Worm (Caenorhabditis elegans): ENCODE data around the gene C18G1.8.

DNA sequence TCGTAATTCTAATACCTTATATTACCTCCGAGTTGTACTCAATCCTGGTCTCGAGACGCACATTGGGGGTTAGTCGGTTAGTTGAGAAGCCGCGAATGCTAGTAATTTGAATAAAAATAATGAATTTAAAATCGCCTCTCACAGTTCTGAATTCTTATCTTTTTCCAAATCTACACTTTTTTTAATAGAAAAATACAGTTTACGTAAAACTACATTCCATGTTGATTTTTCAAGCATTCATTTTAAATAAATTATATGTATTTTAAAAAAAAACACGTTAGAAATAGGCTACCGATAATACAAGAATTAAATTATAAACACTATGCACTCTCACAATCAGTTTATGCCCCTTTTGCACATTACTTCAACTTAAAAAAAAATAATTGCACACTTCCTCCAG lies 3.2 kb upstream of the C18G1.8 start, which contains the start of gene C18G1.9:
- no peak for TF ChIP-seq nhr-6 (tag; optimal IDR thresholded peaks at IDR 0.05)
- no peak for TF ChIP-seq unc-55 (GFP tag; optimal IDR thresholded peaks at IDR 0.05)
- no peak for TF ChIP-seq ZK546.5 (tag; optimal IDR thresholded peaks at IDR 0.05)
- TF ChIP-seq lsy-2 (tag; optimal IDR thresholded peaks at IDR 0.05), result no peak
- TF ChIP-seq nhr-237 (tag; optimal IDR thresholded peaks at IDR 0.05), result no peak
- TF ChIP-seq lin-39 (tag; optimal IDR thresholded peaks at IDR 0.05), result no peak
- TF ChIP-seq aly-2 (tag; optimal IDR thresholded peaks at IDR 0.05), result no peak

Measured in whole organism, L2 larva.